Comparison of ENCODE assay signal across 5 worm cellular contexts in genomic region chrII:8157991-8158390, ce11.
TF ChIP-seq lines count a peak whose summit lies in the region.

Gene pch-2 (plus strand): TSS chrII:8158349.

TF ChIP-seq in whole organism, L1 larva, 84 proteins besides CTCF, POLR2A, EP300 and RAD21 (continued from another document and continues in another):
- TF ChIP-seq elt-3 (tag; optimal IDR thresholded peaks at IDR 0.05; lab: Kevin White, UChicago) (peak in 1 of 6 experiments; percentile 59), lsy-2 (tag; optimal IDR thresholded peaks at IDR 0.05; lab: Kevin White, UChicago) (peak; percentile 80 to 93), dpl-1 (GFP tag; optimal IDR thresholded peaks at IDR 0.05; lab: Kevin White, UChicago) (peak; percentile 83 to 90 (median 89)), ama-1 (optimal IDR thresholded peaks at IDR 0.05; lab: Kevin White, UChicago) (no peak), jun-1 (tag; optimal IDR thresholded peaks at IDR 0.05; lab: Kevin White, UChicago) (no peak), mab-9 (GFP tag; IDR thresholded peaks at IDR 0.05; lab: Robert Waterston, UW) (no peak), unc-86 (tag; optimal IDR thresholded peaks at IDR 0.05; lab: Kevin White, UChicago) (no peak), nhr-85 (tag; lab: Kevin White, UChicago) (peak; percentile 75), unc-30 (tag; optimal IDR thresholded peaks at IDR 0.05; lab: Kevin White, UChicago) (no peak), alr-1 (tag; optimal IDR thresholded peaks at IDR 0.05; lab: Kevin White, UChicago; ENCODE audit: borderline replicate concordance) (no peak), lin-13 (GFP tag; optimal IDR thresholded peaks at IDR 0.05; lab: Kevin White, UChicago) (no peak), grh-1 (GFP tag; IDR thresholded peaks at IDR 0.05; lab: Robert Waterston, UW) (no peak), blmp-1 (tag; optimal IDR thresholded peaks at IDR 0.05; lab: Kevin White, UChicago) (peak; percentile 60), rnt-1 (tag; optimal IDR thresholded peaks at IDR 0.05; lab: Kevin White, UChicago) (peak; percentile 66), isw-1 (GFP tag; IDR thresholded peaks at IDR 0.05; lab: Robert Waterston, UW) (peak; percentile 29; the same call in 1 of the 2 replicates), nhr-237 (tag; optimal IDR thresholded peaks at IDR 0.05; lab: Kevin White, UChicago) (no peak), nhr-20 (tag; optimal IDR thresholded peaks at IDR 0.05; lab: Kevin White, UChicago) (peak; percentile 61), pax-3 (tag; optimal IDR thresholded peaks at IDR 0.05; lab: Kevin White, UChicago) (no peak), aha-1 (tag; optimal IDR thresholded peaks at IDR 0.05; lab: Kevin White, UChicago) (no peak), fkh-8 (tag; optimal IDR thresholded peaks at IDR 0.05; lab: Kevin White, UChicago) (peak; percentile 62), ces-1 (GFP tag; optimal IDR thresholded peaks at IDR 0.05; lab: Kevin White, UChicago) (no peak), sup-37 (GFP tag; optimal IDR thresholded peaks at IDR 0.05; lab: Kevin White, UChicago) (no peak), skn-1 (tag; optimal IDR thresholded peaks at IDR 0.05; lab: Kevin White, UChicago) (peak; percentile 32), efl-1 (optimal IDR thresholded peaks at IDR 0.05; lab: Kevin White, UChicago) (peak; percentile 85 to 86), efl-1 (GFP tag; optimal IDR thresholded peaks at IDR 0.05 in 1 of 2; lab: Kevin White, UChicago) (peak; percentile 88 to 99), lin-14 (GFP tag; optimal IDR thresholded peaks at IDR 0.05; lab: Kevin White, UChicago) (peak; percentile 45), nhr-47 (tag; optimal IDR thresholded peaks at IDR 0.05; lab: Kevin White, UChicago) (peak; percentile 67)

TF ChIP-seq in whole organism, L2 larva, 48 proteins besides CTCF, POLR2A, EP300 and RAD21 (continued from another document and continues in another):
- no peak for TF ChIP-seq mdl-1 (tag; optimal IDR thresholded peaks at IDR 0.05; lab: Kevin White, UChicago)
- no peak for TF ChIP-seq snpc-4 (tag; optimal IDR thresholded peaks at IDR 0.05; lab: Kevin White, UChicago)
- TF ChIP-seq lin-11 (tag; optimal IDR thresholded peaks at IDR 0.05; lab: Kevin White, UChicago), result peak; percentile 8
- no peak for TF ChIP-seq nhr-6 (tag; optimal IDR thresholded peaks at IDR 0.05; lab: Kevin White, UChicago)
- TF ChIP-seq nhr-237 (tag; optimal IDR thresholded peaks at IDR 0.05; lab: Kevin White, UChicago), result no peak
- TF ChIP-seq nhr-10 (tag; optimal IDR thresholded peaks at IDR 0.05; lab: Kevin White, UChicago), result no peak
- peak; percentile 14 for TF ChIP-seq nhr-21 (tag; optimal IDR thresholded peaks at IDR 0.05; lab: Kevin White, UChicago)
- TF ChIP-seq aly-2 (tag; optimal IDR thresholded peaks at IDR 0.05; lab: Kevin White, UChicago), result no peak
- no peak for TF ChIP-seq Y55F3AM.14 (GFP tag; optimal IDR thresholded peaks at IDR 0.05; lab: Kevin White, UChicago)
- TF ChIP-seq sma-3 (GFP tag; optimal IDR thresholded peaks at IDR 0.05; lab: Kevin White, UChicago), result no peak
- TF ChIP-seq lsy-2 (tag; optimal IDR thresholded peaks at IDR 0.05; lab: Kevin White, UChicago), result peak; percentile 19 to 90
- TF ChIP-seq ztf-1 (GFP tag; conservative IDR thresholded peaks at IDR 0.05; lab: Robert Waterston, UW), result no peak
- no peak for TF ChIP-seq nhr-77 (tag; optimal IDR thresholded peaks at IDR 0.05; lab: Kevin White, UChicago)
- TF ChIP-seq nhr-25 (tag; optimal IDR thresholded peaks at IDR 0.05; lab: Kevin White, UChicago), result no peak
- TF ChIP-seq gmeb-1 (tag; optimal IDR thresholded peaks at IDR 0.05; lab: Kevin White, UChicago), result peak; percentile 83
- TF ChIP-seq nhr-23 (tag; optimal IDR thresholded peaks at IDR 0.05; lab: Kevin White, UChicago), result no peak
- TF ChIP-seq R02D3.7 (tag; optimal IDR thresholded peaks at IDR 0.05; lab: Kevin White, UChicago), result no peak
- no peak for TF ChIP-seq blmp-1 (tag; optimal IDR thresholded peaks at IDR 0.05; lab: Kevin White, UChicago; ENCODE audit: insufficient read depth)
- TF ChIP-seq crh-2 (tag; optimal IDR thresholded peaks at IDR 0.05; lab: Kevin White, UChicago), result peak; percentile 41
- TF ChIP-seq ceh-82 (tag; optimal IDR thresholded peaks at IDR 0.05; lab: Kevin White, UChicago), result no peak
- TF ChIP-seq dmd-4 (tag; optimal IDR thresholded peaks at IDR 0.05; lab: Kevin White, UChicago), result no peak
- TF ChIP-seq ztf-4 (tag; optimal IDR thresholded peaks at IDR 0.05; lab: Kevin White, UChicago), result no peak
- TF ChIP-seq fos-1 (tag; optimal IDR thresholded peaks at IDR 0.05; lab: Kevin White, UChicago), result peak; percentile 9
- TF ChIP-seq mab-5 (tag; optimal IDR thresholded peaks at IDR 0.05; lab: Kevin White, UChicago), result no peak
- peak; percentile 44 for TF ChIP-seq nhr-129 (tag; optimal IDR thresholded peaks at IDR 0.05; lab: Kevin White, UChicago)
- no peak for TF ChIP-seq sem-4 (tag; optimal IDR thresholded peaks at IDR 0.05; lab: Kevin White, UChicago)
- TF ChIP-seq mbf-1 (tag; optimal IDR thresholded peaks at IDR 0.05; lab: Kevin White, UChicago), result no peak
- no peak for TF ChIP-seq skn-1 (tag; optimal IDR thresholded peaks at IDR 0.05; lab: Kevin White, UChicago)
- TF ChIP-seq C34F6.9 (tag; optimal IDR thresholded peaks at IDR 0.05; lab: Kevin White, UChicago), result peak; percentile 47

TF ChIP-seq in whole organism, L3 larva, 47 proteins besides CTCF, POLR2A, EP300 and RAD21 (continued from another document):
- TF ChIP-seq elt-3 (tag; optimal IDR thresholded peaks at IDR 0.05; lab: Kevin White, UChicago), result no peak
- peak; percentile 59 for TF ChIP-seq pha-4 (tag; optimal IDR thresholded peaks at IDR 0.05; lab: Kevin White, UChicago)
- TF ChIP-seq lsy-12 (tag; optimal IDR thresholded peaks at IDR 0.05; lab: Kevin White, UChicago), result no peak
- no peak for TF ChIP-seq nhr-237 (tag; optimal IDR thresholded peaks at IDR 0.05; lab: Kevin White, UChicago)
- TF ChIP-seq nfya-1 (tag; optimal IDR thresholded peaks at IDR 0.05; lab: Kevin White, UChicago; ENCODE audit: insufficient read depth), result peak; percentile 71

TF ChIP-seq in whole organism, L4 larva, 104 proteins besides CTCF, POLR2A, EP300 and RAD21 (continued from another document):
- TF ChIP-seq nhr-6 (tag; optimal IDR thresholded peaks at IDR 0.05; lab: Kevin White, UChicago) (peak; percentile 46), nhr-28 (tag; optimal IDR thresholded peaks at IDR 0.05; lab: Kevin White, UChicago) (peak; percentile 20)
TF ChIP-seq in whole organism, L4 larva: peak in this region for 10.

TF ChIP-seq in whole organism, young adult, 124 proteins besides CTCF, POLR2A, EP300 and RAD21 (continued from another document):
- TF ChIP-seq F33H1.4 (GFP tag; IDR thresholded peaks at IDR 0.05; lab: Robert Waterston, UW), result peak; percentile 52; the same call in 1 of the 2 replicates
